Worm (Caenorhabditis elegans) whole organism, late embryonic: ENCODE measurements around the gene srsx-14.

ENCODE experiments used
- C38D4.7 ChIP-seq: fragments of 200-800 bp; sonication (Bioruptor generic); optimal IDR thresholded peaks from 2 replicates; lab custom pipeline; 2018; ENCODE audit warnings: mild to moderate bottlenecking, missing genetic modification characterization, moderate library complexity, missing compliant biosample characterization
- K09A11.1 ChIP-seq: sonication (generic microtip); optimal IDR thresholded peaks from 2 replicates; lab custom pipeline; 2017; ENCODE audit warnings: antibody characterized with exemption, mild to moderate bottlenecking, missing genetic modification characterization, missing compliant biosample characterization; ENCODE audit not compliant: insufficient read depth
- ama-1 ChIP-seq: fragments of 150-350 bp; optimal IDR thresholded peaks from 2 replicates; lab custom pipeline; 2014
- ceh-9 ChIP-seq: sonication (generic microtip); optimal IDR thresholded peaks from 2 replicates; lab custom pipeline; 2016; ENCODE audit warnings: mild to moderate bottlenecking, missing genetic modification characterization, inconsistent platforms, missing compliant biosample characterization
- dmd-4 ChIP-seq: sonication (generic microtip); optimal IDR thresholded peaks from 2 replicates; lab custom pipeline; 2016; ENCODE audit warnings: borderline replicate concordance, missing genetic modification characterization, missing compliant biosample characterization
- ets-4 ChIP-seq: sonication (generic microtip); optimal IDR thresholded peaks from 2 replicates; lab custom pipeline; 2016; ENCODE audit warnings: missing genetic modification characterization, missing compliant biosample characterization
- nhr-11 ChIP-seq: fragments of 150-350 bp; optimal IDR thresholded peaks from 2 replicates; lab custom pipeline; 2014; ENCODE audit warnings: missing biosample characterization, missing genetic modification characterization
- pag-3 ChIP-seq: sonication (generic microtip); optimal IDR thresholded peaks from 2 replicates; lab custom pipeline; 2016; ENCODE audit warnings: missing compliant biosample characterization, missing genetic modification characterization, borderline replicate concordance
- unc-86 ChIP-seq: sonication (generic microtip); optimal IDR thresholded peaks from 2 replicates; lab custom pipeline; 2016; ENCODE audit warnings: missing genetic modification characterization, missing compliant biosample characterization

DNA sequence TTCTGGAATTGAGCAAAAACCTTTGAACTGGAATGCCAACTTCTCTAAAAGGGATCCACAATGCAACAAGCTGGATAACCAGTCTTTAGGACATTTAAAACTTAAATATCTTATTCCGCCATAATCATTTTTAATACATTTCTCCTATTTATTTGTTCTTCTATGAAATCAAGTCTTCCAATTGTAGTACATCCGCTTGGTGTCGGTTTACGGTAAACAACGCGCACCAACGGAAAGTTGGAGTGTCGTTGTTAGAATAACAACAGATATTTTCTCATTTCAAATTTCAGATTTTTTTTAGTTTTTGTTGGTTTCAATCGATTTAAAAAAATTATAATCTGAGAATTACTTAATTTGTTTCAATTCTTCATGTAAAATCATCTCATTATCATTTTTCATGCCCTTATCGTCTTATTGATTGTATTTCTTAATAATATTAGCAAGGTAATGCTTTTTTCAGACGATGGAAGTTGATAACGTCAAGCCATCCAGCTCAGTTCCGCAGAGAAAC, 22.2 kb upstream of the srsx-14 start, which contains the start of gene csn-5:
- TF ChIP-seq nhr-11 (tag; lab: Kevin White, UChicago) (no peak), ama-1 (no peak), unc-86 (tag; lab: Kevin White, UChicago) (no peak), ets-4 (no peak), K09A11.1 (tag; lab: Kevin White, UChicago) (no peak), dmd-4 (no peak), C38D4.7 (GFP tag; lab: Kevin White, UChicago) (no peak), pag-3 (tag; lab: Kevin White, UChicago) (no peak), ceh-9 (tag; lab: Kevin White, UChicago) (no peak)
